Worm (Caenorhabditis elegans): Measurements from ENCODE around the gene vig-1.

DNA sequence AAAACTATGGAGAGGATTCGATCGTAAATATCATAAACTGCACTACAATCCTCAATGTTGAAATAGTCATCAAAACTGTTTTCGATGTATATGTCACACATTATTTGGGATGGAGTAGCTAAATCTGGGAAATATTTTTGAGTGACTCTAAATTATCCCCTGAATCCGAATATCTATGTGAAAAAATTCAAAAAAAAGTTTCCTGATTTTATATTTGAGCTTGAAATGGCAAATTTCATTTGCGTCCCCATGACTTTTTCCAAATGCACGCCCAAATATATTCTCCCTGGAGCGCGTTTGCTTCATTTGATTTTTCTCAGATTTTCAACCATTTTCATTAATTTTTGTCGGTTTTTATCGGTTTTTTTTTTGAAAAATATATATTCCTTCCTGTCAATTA, 27.7 kb upstream of the vig-1 start, which contains the start of gene srz-64:
- TF ChIP-seq ama-1 (optimal IDR thresholded peaks at IDR 0.05) = no peak
- TF ChIP-seq tbx-11 (GFP tag; IDR thresholded peaks at IDR 0.05) = no peak
- no peak for TF ChIP-seq tbx-37 (GFP tag; conservative IDR thresholded peaks at IDR 0.05)
- no peak for TF ChIP-seq flt-1 (GFP tag; IDR thresholded peaks at IDR 0.05)
- TF ChIP-seq F13C5.2 (tag; optimal IDR thresholded peaks at IDR 0.05) = no peak
